Worm (Caenorhabditis elegans): Measurements from ENCODE around the gene H41C03.3.

The H41C03.3 gene

ce11 chrII:5846181-5846580, 604 bp downstream of the H41C03.3 start:
- no peak for TF ChIP-seq mab-5 (tag; optimal IDR thresholded peaks at IDR 0.05)
- TF ChIP-seq drap-1 (GFP tag; optimal IDR thresholded peaks at IDR 0.05): no peak
- TF ChIP-seq nhr-237 (tag; optimal IDR thresholded peaks at IDR 0.05): no peak
- TF ChIP-seq sem-2 (GFP tag; optimal IDR thresholded peaks at IDR 0.05): no peak
- no peak for TF ChIP-seq ces-1 (GFP tag; optimal IDR thresholded peaks at IDR 0.05)
- no peak for TF ChIP-seq elt-1 (tag; optimal IDR thresholded peaks at IDR 0.05; ENCODE audit: borderline replicate concordance, insufficient read depth)
- TF ChIP-seq ham-2 (GFP tag; optimal IDR thresholded peaks at IDR 0.05): no peak
- no peak for TF ChIP-seq nhr-12 (tag; optimal IDR thresholded peaks at IDR 0.05)
- TF ChIP-seq lin-32 (GFP tag; optimal IDR thresholded peaks at IDR 0.05): no peak
- TF ChIP-seq ceh-39 (tag; optimal IDR thresholded peaks at IDR 0.05): no peak
- TF ChIP-seq nhr-2 (tag; optimal IDR thresholded peaks at IDR 0.05): no peak
- no peak for TF ChIP-seq blmp-1 (tag; optimal IDR thresholded peaks at IDR 0.05)
- no peak for TF ChIP-seq ztf-11 (tag; optimal IDR thresholded peaks at IDR 0.05)
- TF ChIP-seq M03D4.4 (tag; optimal IDR thresholded peaks at IDR 0.05): no peak
- no peak for TF ChIP-seq sptf-1 (tag; optimal IDR thresholded peaks at IDR 0.05)
- TF ChIP-seq nhr-76 (tag; optimal IDR thresholded peaks at IDR 0.05): no peak
- no peak for TF ChIP-seq mls-2 (tag; optimal IDR thresholded peaks at IDR 0.05)
- TF ChIP-seq unc-120 (tag; optimal IDR thresholded peaks at IDR 0.05; ENCODE audit: poor library complexity, severe bottlenecking): no peak
- TF ChIP-seq unc-62 (GFP tag; optimal IDR thresholded peaks at IDR 0.05): no peak

ce11 chrII:5852007-5852406, 6.4 kb downstream of the H41C03.3 start, which contains the start of gene H41C03.2:
TSS of gene H41C03.2 (minus strand) at chrII:5852107.
- TF ChIP-seq mls-2 (tag; optimal IDR thresholded peaks at IDR 0.05) (no peak), hlh-1 (tag; optimal IDR thresholded peaks at IDR 0.05) (no peak), nhr-237 (tag; optimal IDR thresholded peaks at IDR 0.05) (no peak), sptf-1 (tag; optimal IDR thresholded peaks at IDR 0.05) (no peak), snpc-4 (tag; optimal IDR thresholded peaks at IDR 0.05) (no peak), lsy-2 (tag; optimal IDR thresholded peaks at IDR 0.05) (no peak)

ce11 chrII:5853261-5853660, 7.7 kb downstream of the H41C03.3 start:
- TF ChIP-seq elt-3 (tag; optimal IDR thresholded peaks at IDR 0.05): peak; percentile 44
- no peak for TF ChIP-seq flh-1 (GFP tag; optimal IDR thresholded peaks at IDR 0.05)
- peak; percentile 51 for TF ChIP-seq ham-2 (GFP tag; optimal IDR thresholded peaks at IDR 0.05)

- TF ChIP-seq ceh-83 (GFP tag; optimal IDR thresholded peaks at IDR 0.05) (no peak), ceh-39 (tag; optimal IDR thresholded peaks at IDR 0.05) (no peak), mep-1 (tag; optimal IDR thresholded peaks at IDR 0.05) (no peak), ceh-43 (GFP tag; optimal IDR thresholded peaks at IDR 0.05) (no peak)
These were observed 8.5 kb downstream of the H41C03.3 start, which contains the start of gene H41C03.1 for ce11 chrII:5854122-5854521. TSS of gene H41C03.1 (plus strand) at chrII:5854422.

ce11 chrII:5858322-5858721, 12.7 kb downstream of the H41C03.3 start, which contains the start of gene F55C12.4:
TSS of gene F55C12.4 (minus strand) at chrII:5858422.
- no peak for TF ChIP-seq unc-120 (tag; optimal IDR thresholded peaks at IDR 0.05; ENCODE audit: poor library complexity, severe bottlenecking)

ce11 chrII:5860621-5861020, 15.0 kb downstream of the H41C03.3 start:
- TF ChIP-seq mep-1 (tag; optimal IDR thresholded peaks at IDR 0.05) (no peak), lin-32 (GFP tag; optimal IDR thresholded peaks at IDR 0.05) (no peak), ceh-43 (GFP tag; optimal IDR thresholded peaks at IDR 0.05) (no peak)

- TF ChIP-seq mep-1 (tag; optimal IDR thresholded peaks at IDR 0.05) (no peak), ceh-39 (tag; optimal IDR thresholded peaks at IDR 0.05) (no peak), ztf-11 (tag; optimal IDR thresholded peaks at IDR 0.05) (no peak), tbx-8 (GFP tag; optimal IDR thresholded peaks at IDR 0.05) (no peak), mls-2 (tag; optimal IDR thresholded peaks at IDR 0.05) (no peak), snpc-4 (tag; optimal IDR thresholded peaks at IDR 0.05) (no peak), ham-2 (GFP tag; optimal IDR thresholded peaks at IDR 0.05) (no peak), lsy-2 (tag; optimal IDR thresholded peaks at IDR 0.05) (no peak), ceh-43 (GFP tag; optimal IDR thresholded peaks at IDR 0.05) (no peak), sem-2 (GFP tag; optimal IDR thresholded peaks at IDR 0.05) (no peak)
These were observed 18.3 kb downstream of the H41C03.3 start, which contains the start of gene tag-234 for ce11 chrII:5863893-5864292. TSS of gene tag-234 (plus strand) at chrII:5864193.
